Worm (Caenorhabditis elegans): ENCODE results near the gene lys-4.

Gene lys-4

DNA sequence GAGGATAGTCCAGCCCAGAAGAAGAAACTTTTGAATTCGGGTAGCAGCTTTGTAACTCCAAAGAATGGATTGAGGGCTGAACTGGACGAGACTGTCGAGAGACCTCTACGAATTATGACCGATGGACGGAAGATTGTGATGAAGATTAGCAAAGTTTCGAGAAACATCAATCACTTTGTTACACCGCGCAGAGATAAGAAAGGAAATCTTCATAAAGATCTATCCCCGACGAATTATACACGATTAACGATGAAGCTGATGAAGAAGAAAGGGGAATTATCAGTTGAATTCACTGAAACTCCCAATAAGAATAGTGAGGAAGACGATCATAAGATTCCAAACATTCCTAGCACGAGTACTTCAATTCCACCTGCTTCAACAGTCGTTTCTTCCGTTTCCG lies 23.3 kb downstream of the lys-4 start:
- TF ChIP-seq nhr-77 (tag; optimal IDR thresholded peaks at IDR 0.05), result no peak
- TF ChIP-seq lin-11 (tag; optimal IDR thresholded peaks at IDR 0.05), result no peak
- peak; percentile 47 for TF ChIP-seq elt-1 (tag; optimal IDR thresholded peaks at IDR 0.05)
- TF ChIP-seq ceh-16 (tag; optimal IDR thresholded peaks at IDR 0.05), result peak; percentile 7

DNA sequence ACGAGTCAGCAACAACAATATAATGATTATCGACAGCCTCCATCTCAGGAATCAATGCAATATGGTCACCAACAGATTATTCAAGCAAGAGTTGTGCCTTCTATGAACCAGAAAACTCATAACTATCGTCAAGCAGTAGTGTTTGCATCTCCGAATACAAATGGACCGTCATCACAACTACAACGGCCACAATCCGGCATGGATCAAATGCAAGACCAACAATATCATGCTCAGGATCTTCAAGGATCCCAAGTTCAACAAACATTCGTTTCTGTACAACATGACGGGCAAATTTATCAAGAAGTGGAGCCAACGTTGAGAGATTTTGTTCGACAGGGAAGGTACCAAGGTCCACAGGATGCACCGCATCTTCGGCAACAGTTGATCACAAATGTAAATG lies 25.9 kb downstream of the lys-4 start:
- TF ChIP-seq alr-1 (tag; optimal IDR thresholded peaks at IDR 0.05), result no peak
- no peak for TF ChIP-seq nhr-6 (tag; optimal IDR thresholded peaks at IDR 0.05)
- no peak for TF ChIP-seq C34F6.9 (tag; optimal IDR thresholded peaks at IDR 0.05)
- TF ChIP-seq ceh-16 (tag; optimal IDR thresholded peaks at IDR 0.05), result no peak
- TF ChIP-seq peb-1 (tag; optimal IDR thresholded peaks at IDR 0.05), result no peak
- no peak for TF ChIP-seq crh-2 (tag; optimal IDR thresholded peaks at IDR 0.05)
- no peak for TF ChIP-seq egl-27 (tag; optimal IDR thresholded peaks at IDR 0.05)
- no peak for TF ChIP-seq unc-39 (tag; optimal IDR thresholded peaks at IDR 0.05)
- no peak for TF ChIP-seq nhr-25 (tag; optimal IDR thresholded peaks at IDR 0.05)
- no peak for TF ChIP-seq fos-1 (tag; optimal IDR thresholded peaks at IDR 0.05)
- TF ChIP-seq Y55F3AM.14 (GFP tag; optimal IDR thresholded peaks at IDR 0.05), result no peak
- no peak for TF ChIP-seq ZK546.5 (tag; optimal IDR thresholded peaks at IDR 0.05)
- TF ChIP-seq lin-39 (tag; optimal IDR thresholded peaks at IDR 0.05), result no peak

DNA sequence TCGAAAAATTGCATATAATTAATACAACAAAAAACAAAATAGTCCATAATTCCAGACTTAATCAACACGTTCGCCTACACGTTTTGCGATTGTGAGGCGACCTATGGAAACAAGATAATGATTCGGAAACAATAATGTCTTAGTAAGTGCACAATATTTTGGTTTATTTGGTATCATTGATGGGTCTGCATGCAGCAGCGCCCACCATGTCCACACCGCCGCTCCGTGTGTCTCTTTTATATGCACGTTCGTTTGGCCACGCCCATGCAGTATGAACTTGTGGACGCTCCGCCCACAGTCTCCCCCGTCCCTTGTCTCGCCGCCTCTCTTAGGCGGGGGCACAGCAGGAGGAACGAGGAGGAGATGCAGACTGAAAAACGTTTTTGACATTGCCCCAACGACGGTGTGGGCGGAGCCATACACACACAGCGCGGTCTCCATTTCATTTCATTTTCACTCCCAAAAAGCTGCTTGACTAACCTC lies 28.7 kb downstream of the lys-4 start, which contains the start of gene mig-38:
TSS of gene mig-38 (plus strand) at position 54 of the 483 bp plus-strand sequence.
- TF ChIP-seq F13H6.1 (tag; optimal IDR thresholded peaks at IDR 0.05) (peak; percentile 63), Y55F3AM.14 (GFP tag; optimal IDR thresholded peaks at IDR 0.05) (peak; percentile 4), ama-1 (optimal IDR thresholded peaks at IDR 0.05) (peak; percentile 99), unc-62 (GFP tag; optimal IDR thresholded peaks at IDR 0.05) (no peak), crh-2 (tag; optimal IDR thresholded peaks at IDR 0.05) (peak; percentile 76), nhr-129 (tag; optimal IDR thresholded peaks at IDR 0.05) (peak; percentile 44), sma-9 (GFP tag; optimal IDR thresholded peaks at IDR 0.05) (peak; percentile 60), sma-9 (tag; optimal IDR thresholded peaks at IDR 0.05) (no peak), ztf-4 (tag; optimal IDR thresholded peaks at IDR 0.05) (no peak), egl-27 (tag; optimal IDR thresholded peaks at IDR 0.05) (no peak), peb-1 (tag; optimal IDR thresholded peaks at IDR 0.05) (no peak), lsy-2 (tag; optimal IDR thresholded peaks at IDR 0.05) (peak; percentile 29 to 59), nhr-10 (tag; optimal IDR thresholded peaks at IDR 0.05) (no peak), nhr-77 (tag; optimal IDR thresholded peaks at IDR 0.05) (no peak), ZK546.5 (tag; optimal IDR thresholded peaks at IDR 0.05) (no peak), unc-55 (GFP tag; optimal IDR thresholded peaks at IDR 0.05) (peak; percentile 34), lin-39 (tag; optimal IDR thresholded peaks at IDR 0.05) (no peak), sem-4 (tag; optimal IDR thresholded peaks at IDR 0.05) (peak; percentile 61), R02D3.7 (tag; optimal IDR thresholded peaks at IDR 0.05) (no peak), blmp-1 (tag; optimal IDR thresholded peaks at IDR 0.05; ENCODE audit: insufficient read depth) (peak; percentile 30), mdl-1 (tag; optimal IDR thresholded peaks at IDR 0.05) (peak in 1 of 2 experiments; percentile 57), nhr-237 (tag; optimal IDR thresholded peaks at IDR 0.05) (no peak), nhr-23 (tag; optimal IDR thresholded peaks at IDR 0.05) (no peak), C34F6.9 (tag; optimal IDR thresholded peaks at IDR 0.05) (peak; percentile 48), dmd-4 (tag; optimal IDR thresholded peaks at IDR 0.05) (no peak), lin-11 (tag; optimal IDR thresholded peaks at IDR 0.05) (no peak), zag-1 (tag; optimal IDR thresholded peaks at IDR 0.05) (peak; percentile 25), ztf-1 (GFP tag; conservative IDR thresholded peaks at IDR 0.05) (no peak), lin-13 (GFP tag; optimal IDR thresholded peaks at IDR 0.05) (peak; percentile 27), ceh-16 (tag; optimal IDR thresholded peaks at IDR 0.05) (no peak), nhr-25 (tag; optimal IDR thresholded peaks at IDR 0.05) (no peak), nhr-21 (tag; optimal IDR thresholded peaks at IDR 0.05) (peak; percentile 47), fos-1 (tag; optimal IDR thresholded peaks at IDR 0.05) (peak; percentile 23), nhr-6 (tag; optimal IDR thresholded peaks at IDR 0.05) (no peak), aly-2 (tag; optimal IDR thresholded peaks at IDR 0.05) (no peak), sma-3 (GFP tag; optimal IDR thresholded peaks at IDR 0.05) (no peak)

Measured in whole organism, L2 larva.